Worm (Caenorhabditis elegans) whole organism, L3 larva: ENCODE measurements around the gene cpn-2.

Experiments
- ZK546.5 ChIP-seq: sonication (generic microtip); optimal IDR thresholded peaks from 2 replicates; lab custom pipeline; 2017; ENCODE audit warnings: missing biosample characterization, missing genetic modification characterization
- ceh-9 ChIP-seq: sonication (generic microtip); optimal IDR thresholded peaks from 2 replicates; lab custom pipeline; 2018; ENCODE audit warnings: missing biosample characterization, missing genetic modification characterization
- fos-1 ChIP-seq: fragments of 150-350 bp; optimal IDR thresholded peaks from 2 replicates; lab custom pipeline; 2014; ENCODE audit warnings: missing biosample characterization, missing genetic modification characterization
- mdl-1 ChIP-seq: fragments of 150-350 bp; optimal IDR thresholded peaks from 2 replicates; lab custom pipeline; 2014; ENCODE audit warnings: missing biosample characterization, missing genetic modification characterization
- nhr-76 ChIP-seq: fragments of 150-350 bp; sonication (generic microtip); optimal IDR thresholded peaks from 5 replicates; lab custom pipeline; 2014; ENCODE audit warnings: missing biosample characterization, missing genetic modification characterization
- pqm-1 ChIP-seq: fragments of 150-350 bp; optimal IDR thresholded peaks from 2 replicates; lab custom pipeline; 2017; ENCODE audit warnings: missing biosample characterization, missing genetic modification characterization, inconsistent platforms
- unc-62 ChIP-seq: fragments of 150-350 bp; sonication (generic microtip); optimal IDR thresholded peaks from 4 replicates; lab custom pipeline; 2014; ENCODE audit warnings: missing biosample characterization, missing genetic modification reagents, missing genetic modification characterization
- zag-1 ChIP-seq: fragments of 150-350 bp; optimal IDR thresholded peaks from 2 replicates; lab custom pipeline; 2014; ENCODE audit warnings: missing biosample characterization, missing genetic modification characterization
- ztf-11 ChIP-seq: fragments of 150-350 bp; optimal IDR thresholded peaks from 2 replicates; lab custom pipeline; 2014; ENCODE audit warnings: missing biosample characterization, missing genetic modification characterization

ce11 chrII:319459-319858 lies 18.1 kb upstream of the cpn-2 start, which contains the start of gene far-7:
- TF ChIP-seq ztf-11 (tag; lab: Kevin White, UChicago) (no peak), fos-1 (tag; lab: Kevin White, UChicago) (no peak), zag-1 (tag; lab: Kevin White, UChicago) (no peak), unc-62 (GFP tag; lab: Kevin White, UChicago) (no peak), mdl-1 (tag; lab: Kevin White, UChicago) (no peak), pqm-1 (tag; lab: Kevin White, UChicago) (no peak), nhr-76 (tag; lab: Kevin White, UChicago) (no peak), ZK546.5 (no peak), ceh-9 (tag; lab: Kevin White, UChicago) (no peak)
